Worm (Caenorhabditis elegans): ENCODE data around the gene K09C8.7.

K09C8.7 gene

DNA sequence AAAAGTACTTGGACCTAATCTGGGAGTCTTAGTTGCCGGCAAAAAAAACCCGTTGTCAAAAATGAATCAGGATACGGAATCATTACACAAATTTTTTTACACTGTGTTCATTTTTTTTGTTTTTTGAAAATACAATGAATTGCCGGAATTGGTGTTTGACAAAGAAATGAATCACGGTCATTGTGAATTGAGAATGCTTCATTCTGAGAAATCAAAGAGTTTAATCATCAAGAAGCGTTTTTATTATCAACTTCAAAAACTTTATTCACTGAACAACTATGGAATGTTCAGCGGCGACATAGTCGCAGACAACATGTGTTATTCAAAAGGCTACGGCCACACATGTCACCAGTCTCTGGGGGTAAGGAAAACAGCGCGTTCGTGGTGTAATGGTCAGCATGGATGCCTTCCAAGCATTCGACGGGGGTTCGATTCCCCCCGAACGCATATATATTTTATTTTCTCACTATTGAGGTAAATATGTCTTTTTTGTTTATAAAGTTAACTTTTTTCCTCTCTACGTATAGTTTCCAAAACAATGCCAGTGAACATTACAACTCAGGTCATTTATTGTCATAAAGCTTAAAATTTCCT lies 12.4 kb upstream of the K09C8.7 start, which contains the start of gene nas-10 (continued):
- TF ChIP-seq T26A5.8 (tag; optimal IDR thresholded peaks at IDR 0.05): peak; percentile 27
- 0 out of 2 replicates have a peak, but pooled peaks have one; percentile 45 for TF ChIP-seq K11D2.4 (GFP tag; IDR thresholded peaks at IDR 0.05)
- peak; percentile 40 for TF ChIP-seq ceh-27 (GFP tag; optimal IDR thresholded peaks at IDR 0.05)
- TF ChIP-seq snpc-1.3 (tag; optimal IDR thresholded peaks at IDR 0.05; ENCODE audit: insufficient read depth): no peak
- TF ChIP-seq F52B5.7 (tag; optimal IDR thresholded peaks at IDR 0.05): peak; percentile 65
- TF ChIP-seq atf-7 (tag; optimal IDR thresholded peaks at IDR 0.05): peak; percentile 22
- TF ChIP-seq T07F8.4 (tag; optimal IDR thresholded peaks at IDR 0.05): peak; percentile 39
- 0 out of 2 replicates have a peak, but pooled peaks have one; percentile 38 for TF ChIP-seq cebp-2 (GFP tag; IDR thresholded peaks at IDR 0.05)
- TF ChIP-seq dpff-1 (tag; optimal IDR thresholded peaks at IDR 0.05): no peak
- TF ChIP-seq ZK185.1 (tag; optimal IDR thresholded peaks at IDR 0.05; ENCODE audit: poor library complexity, severe bottlenecking): peak; percentile 76
- TF ChIP-seq snpc-4 (GFP tag; optimal IDR thresholded peaks at IDR 0.05): peak; percentile 83
- TF ChIP-seq snpc-4 (tag; optimal IDR thresholded peaks at IDR 0.05): peak in 1 of 4 experiments; percentile 78
- no peak for TF ChIP-seq ama-1 (optimal IDR thresholded peaks at IDR 0.05)
- TF ChIP-seq ama-1 (GFP tag; optimal IDR thresholded peaks at IDR 0.05): no peak
- peak; percentile 89 for TF ChIP-seq mes-4 (tag; optimal IDR thresholded peaks at IDR 0.05)
- peak; percentile 7 for TF ChIP-seq F57C9.4 (tag; optimal IDR thresholded peaks at IDR 0.05)
- TF ChIP-seq mxl-1 (tag; optimal IDR thresholded peaks at IDR 0.05): peak; percentile 68
- TF ChIP-seq nfyb-1 (GFP tag; IDR thresholded peaks at IDR 0.05): peak; percentile 85
- TF ChIP-seq ets-4 (GFP tag; optimal IDR thresholded peaks at IDR 0.05): peak; percentile 56
- TF ChIP-seq C17E4.6 (GFP tag; IDR thresholded peaks at IDR 0.05): no peak
- TF ChIP-seq hmg-1.2 (GFP tag; IDR thresholded peaks at IDR 0.05): peak; percentile 84
- peak; percentile 78; the same call in 1 of the 2 replicates for TF ChIP-seq ztf-25 (GFP tag; IDR thresholded peaks at IDR 0.05)
- TF ChIP-seq him-1 (tag; optimal IDR thresholded peaks at IDR 0.05): peak; percentile 90
- TF ChIP-seq snpc-1.1 (tag; optimal IDR thresholded peaks at IDR 0.05; ENCODE audit: insufficient read depth): peak; percentile 58
- peak; percentile 26 for TF ChIP-seq lsy-27 (tag; optimal IDR thresholded peaks at IDR 0.05; ENCODE audit: borderline replicate concordance, insufficient read depth)
- TF ChIP-seq hrde-1 (tag; optimal IDR thresholded peaks at IDR 0.05; ENCODE audit: borderline replicate concordance): peak; percentile 73
- TF ChIP-seq ztf-26 (tag; optimal IDR thresholded peaks at IDR 0.05): peak; percentile 37
- TF ChIP-seq ceh-40 (GFP tag; IDR thresholded peaks at IDR 0.05): peak; percentile 72; the same call in 1 of the 2 replicates
- no peak for TF ChIP-seq attf-3 (GFP tag; conservative IDR thresholded peaks at IDR 0.05)
- peak; percentile 64 for TF ChIP-seq nhr-179 (tag; optimal IDR thresholded peaks at IDR 0.05)
- peak; percentile 73 for TF ChIP-seq D2030.7 (GFP tag; IDR thresholded peaks at IDR 0.05)
- TF ChIP-seq madf-8 (GFP tag; conservative IDR thresholded peaks at IDR 0.05): no peak
- 0 out of 2 replicates have a peak, but pooled peaks have one; percentile 63 for TF ChIP-seq egl-18 (GFP tag; IDR thresholded peaks at IDR 0.05)
- TF ChIP-seq nhr-27 (tag; optimal IDR thresholded peaks at IDR 0.05): peak; percentile 59
- peak; percentile 2 for TF ChIP-seq zim-3 (tag; optimal IDR thresholded peaks at IDR 0.05)
- TF ChIP-seq sptf-2 (GFP tag; optimal IDR thresholded peaks at IDR 0.05): peak; percentile 2
- TF ChIP-seq rec-8 (tag; optimal IDR thresholded peaks at IDR 0.05): peak; percentile 87 to 91
- TF ChIP-seq tbp1 (GFP tag; optimal IDR thresholded peaks at IDR 0.05): peak; percentile 99
- no peak for TF ChIP-seq Y95B8A.8 (GFP tag; IDR thresholded peaks at IDR 0.05)
- peak; percentile 34 for TF ChIP-seq hlh-12 (tag; optimal IDR thresholded peaks at IDR 0.05)
- no peak for TF ChIP-seq F55B11.4 (tag; optimal IDR thresholded peaks at IDR 0.05; ENCODE audit: borderline replicate concordance, insufficient read depth)
- TF ChIP-seq sdz-38 (tag; optimal IDR thresholded peaks at IDR 0.05): no peak
- TF ChIP-seq Y53F4B.3 (GFP tag; IDR thresholded peaks at IDR 0.05): 0 out of 2 replicates have a peak, but pooled peaks have one; percentile 5
- TF ChIP-seq let-607 (tag; optimal IDR thresholded peaks at IDR 0.05): peak; percentile 54 to 56
- peak; percentile 83 for TF ChIP-seq madf-10 (tag; optimal IDR thresholded peaks at IDR 0.05)
- TF ChIP-seq unc-130 (GFP tag; optimal IDR thresholded peaks at IDR 0.05): no peak
- peak; percentile 57; the same call in 1 of the 2 replicates for TF ChIP-seq hmg-20 (GFP tag; IDR thresholded peaks at IDR 0.05)

Data from whole organism, young adult.